Worm (Caenorhabditis elegans): ENCODE data around the gene gei-13.

DNA sequence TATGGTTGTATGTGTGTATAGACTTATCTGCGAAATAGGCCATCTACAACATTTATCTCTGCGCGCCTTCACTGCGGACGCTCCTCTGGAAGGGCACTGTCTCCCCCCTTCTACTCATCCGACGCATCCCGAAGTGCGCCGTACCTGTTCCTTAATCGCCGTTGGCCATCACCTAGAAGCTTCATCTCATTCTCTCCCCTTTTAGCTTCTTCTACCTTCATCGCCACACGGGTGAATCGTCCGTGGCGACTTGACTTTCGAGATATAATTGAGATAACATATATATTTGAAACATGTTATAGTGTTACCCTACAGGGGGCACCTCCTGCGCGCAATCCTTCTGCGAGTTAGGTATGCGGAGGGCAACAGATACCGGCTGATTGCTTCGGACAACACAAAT, 5.2 kb upstream of the gei-13 start:
- TF ChIP-seq flt-1 (GFP tag; IDR thresholded peaks at IDR 0.05): no peak
- no peak for TF ChIP-seq T22C8.4 (GFP tag; IDR thresholded peaks at IDR 0.05)
- no peak for TF ChIP-seq ref-1 (GFP tag; conservative IDR thresholded peaks at IDR 0.05)
- TF ChIP-seq tab-1 (GFP tag; IDR thresholded peaks at IDR 0.05): no peak
